Fruit fly (Drosophila melanogaster) whole organism, pupa: Measurements from ENCODE around the gene CG11122.

Source experiments
- CG10348 ChIP-seq: fragments of 200-800 bp; sonication (Bioruptor generic); IDR thresholded peaks from 2 replicates; pipeline ENCODE4 v1.3.6; 2022; ENCODE audit warnings: missing biosample characterization, missing genetic modification characterization
- CG14655 ChIP-seq: fragments of 200-800 bp; sonication (Bioruptor generic); optimal IDR thresholded peaks from 3 replicates; lab custom pipeline; 2017; ENCODE audit warnings: mild to moderate bottlenecking, missing biosample characterization, missing genetic modification reagents, missing genetic modification characterization
- CG4496 ChIP-seq: fragments of 200-800 bp; sonication (Bioruptor generic); IDR thresholded peaks from 3 replicates; pipeline ENCODE4 v1.3.6; 2022; ENCODE audit warnings: missing biosample characterization, missing genetic modification characterization
- CG8159 ChIP-seq: fragments of 200-800 bp; sonication (Bioruptor generic); optimal IDR thresholded peaks from 3 replicates; lab custom pipeline; 2018; ENCODE audit warnings: missing biosample characterization, mild to moderate bottlenecking, missing genetic modification characterization, moderate library complexity
- CG8301 ChIP-seq: fragments of 200-800 bp; sonication (Bioruptor generic); optimal IDR thresholded peaks from 2 replicates; lab custom pipeline; 2018; ENCODE audit warnings: missing biosample characterization, mild to moderate bottlenecking, missing genetic modification characterization
- CG9948 ChIP-seq: fragments of 200-800 bp; sonication (Bioruptor generic); optimal IDR thresholded peaks from 2 replicates; lab custom pipeline; 2018; ENCODE audit warnings: missing biosample characterization, mild to moderate bottlenecking, missing genetic modification characterization, moderate library complexity
- D1 ChIP-seq: fragments of 200-800 bp; sonication (Bioruptor generic); optimal IDR thresholded peaks from 2 replicates; lab custom pipeline; 2018; ENCODE audit warnings: missing biosample characterization, mild to moderate bottlenecking, missing genetic modification characterization, moderate library complexity
- EcR ChIP-seq: fragments of 200-800 bp; sonication (Bioruptor generic); optimal IDR thresholded peaks from 3 replicates; lab custom pipeline; 2019; ENCODE audit warnings: missing biosample characterization, missing genetic modification characterization, mild to moderate bottlenecking, moderate library complexity, missing genetic modification reagents
- Ets98B ChIP-seq: fragments of 200-800 bp; sonication (Bioruptor generic); IDR thresholded peaks from 2 replicates; pipeline ENCODE4 v1.3.6; 2022; ENCODE audit warnings: missing biosample characterization, missing genetic modification characterization
- Pif1A ChIP-seq: fragments of 200-800 bp; sonication (Bioruptor generic); optimal IDR thresholded peaks from 3 replicates; lab custom pipeline; 2016; ENCODE audit warnings: missing biosample characterization, missing genetic modification characterization
- Snoo ChIP-seq: fragments of 200-800 bp; sonication (Bioruptor generic); optimal IDR thresholded peaks from 3 replicates; lab custom pipeline; 2017; ENCODE audit warnings: missing biosample characterization, mild to moderate bottlenecking, missing genetic modification characterization, inconsistent platforms
- fd96Ca ChIP-seq: fragments of 200-800 bp; sonication (Bioruptor generic); IDR thresholded peaks from 3 replicates; pipeline ENCODE4 v1.3.6; 2022; ENCODE audit warnings: missing biosample characterization, missing genetic modification characterization
- rn ChIP-seq: fragments of 200-800 bp; sonication (Bioruptor generic); IDR thresholded peaks from 2 replicates; pipeline ENCODE4 v1.3.6; 2022; ENCODE audit warnings: missing biosample characterization, missing genetic modification characterization

DNA sequence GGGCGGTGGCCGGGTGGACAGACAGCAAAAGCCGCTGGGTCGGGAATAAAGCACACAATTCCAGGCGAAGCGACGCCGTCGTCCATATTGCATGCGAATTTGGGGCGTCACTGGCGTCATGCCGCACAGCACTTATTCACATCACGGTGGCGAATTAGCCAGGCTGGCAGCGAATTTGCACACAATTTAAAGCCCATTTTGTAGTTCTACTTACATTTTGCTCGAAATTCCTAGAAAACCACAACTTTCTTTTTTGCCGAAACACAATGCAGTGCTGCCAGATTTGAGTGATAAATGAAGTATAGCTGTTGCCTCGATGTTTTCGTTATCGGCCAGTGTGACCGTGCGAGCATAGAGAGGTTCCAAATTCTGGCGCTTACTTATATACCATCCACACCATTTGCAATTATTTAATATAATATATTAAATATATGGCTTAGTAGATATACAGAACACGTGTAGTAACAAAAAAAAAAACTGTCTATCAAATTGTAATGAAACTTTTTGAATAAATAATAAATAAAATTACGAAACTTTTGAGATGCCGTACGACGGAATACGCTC is 23.8 kb upstream of the CG11122 start, which contains the start of gene Ran:
- TF ChIP-seq Ets98B (no peak), CG8159 (tag; lab: Kevin White, UChicago) (no peak), Pif1A (GFP tag; lab: Kevin White, UChicago) (no peak), CG10348 (no peak), CG9948 (no peak), EcR (GFP tag; lab: Kevin White, UChicago) (no peak), rn (GFP tag; lab: Robert Waterston, UW) (no peak), CG14655 (GFP tag; lab: Kevin White, UChicago) (no peak), CG4496 (no peak), Snoo (no peak), CG8301 (no peak), D1 (no peak), fd96Ca (no peak)
